Worm (Caenorhabditis elegans): ENCODE measurements around the gene msp-3.
"Not testable (repeated sequence)": the region's sequence is repeated elsewhere in the genome, so short reads cannot be mapped to it uniquely, and the experiment has no call there.

The msp-3 gene

DNA sequence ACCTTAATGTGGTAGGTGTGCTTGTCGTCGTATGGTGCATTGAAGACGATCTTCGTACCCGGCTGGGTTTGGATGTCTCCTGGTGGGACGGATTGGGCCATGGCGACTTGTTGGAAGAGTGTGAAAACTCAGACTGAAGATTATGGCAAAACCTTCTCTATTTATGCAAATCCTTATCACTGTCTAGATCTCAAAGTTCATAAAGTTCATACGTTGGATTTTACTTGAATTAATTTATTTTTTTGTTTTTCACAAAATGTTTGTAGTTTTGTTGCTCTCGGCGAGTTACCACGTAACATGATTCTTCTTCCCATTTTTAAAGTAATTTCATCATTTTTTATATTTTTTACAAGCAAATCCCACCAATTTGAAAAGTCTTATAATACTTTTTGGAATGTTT lies at the start of gene msp-3:
msp-3 (minus strand) TSS at position 101 of the 400 bp plus-strand sequence.
- no peak for TF ChIP-seq mep-1 (tag; optimal IDR thresholded peaks at IDR 0.05)
- TF ChIP-seq ham-2 (GFP tag; optimal IDR thresholded peaks at IDR 0.05) = no peak
- no peak for TF ChIP-seq ceh-43 (GFP tag; optimal IDR thresholded peaks at IDR 0.05)
- TF ChIP-seq lin-32 (GFP tag; optimal IDR thresholded peaks at IDR 0.05) = no peak
- TF ChIP-seq unc-120 (tag; optimal IDR thresholded peaks at IDR 0.05; ENCODE audit: poor library complexity, severe bottlenecking) = no peak
- no peak for TF ChIP-seq flh-1 (GFP tag; optimal IDR thresholded peaks at IDR 0.05)
- TF ChIP-seq elt-1 (tag; optimal IDR thresholded peaks at IDR 0.05; ENCODE audit: borderline replicate concordance, insufficient read depth) = no peak
- no peak for TF ChIP-seq mab-5 (tag; optimal IDR thresholded peaks at IDR 0.05)
- no peak for TF ChIP-seq sem-2 (GFP tag; optimal IDR thresholded peaks at IDR 0.05)
- no peak for TF ChIP-seq unc-62 (GFP tag; optimal IDR thresholded peaks at IDR 0.05)
- no peak for TF ChIP-seq bed-3 (GFP tag; optimal IDR thresholded peaks at IDR 0.05)

DNA sequence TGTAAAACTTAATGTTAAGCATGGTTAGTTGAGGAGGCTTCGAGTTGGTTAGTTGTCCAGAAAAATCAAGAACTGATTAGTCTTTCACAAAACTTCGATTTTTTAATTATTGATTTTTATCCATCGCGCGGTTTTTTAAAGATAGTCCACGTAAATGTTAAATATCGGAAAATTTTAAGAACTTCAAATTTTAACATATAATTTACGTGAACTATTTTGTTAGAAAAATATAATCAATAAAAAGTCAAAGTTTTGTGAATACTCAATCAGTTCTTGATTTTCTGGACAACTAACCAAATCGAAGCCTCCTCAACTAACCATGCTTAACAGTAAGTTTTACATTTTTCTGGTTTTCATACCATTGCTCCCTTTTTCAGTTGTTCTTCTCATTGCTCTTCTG lies 48.7 kb upstream of the msp-3 start, which contains the start of the genes C33F10.11 and C33F10.1:
C33F10.11 (minus strand) TSS at position 101 of the 400 bp plus-strand sequence.
C33F10.1 (plus strand) TSS at position 263 of the 400 bp plus-strand sequence.
- TF ChIP-seq nhr-237 (tag; optimal IDR thresholded peaks at IDR 0.05) (no peak), lin-13 (tag; optimal IDR thresholded peaks at IDR 0.05) (no peak), tbx-8 (GFP tag; optimal IDR thresholded peaks at IDR 0.05) (no peak), sem-2 (GFP tag; optimal IDR thresholded peaks at IDR 0.05) (no peak), lsy-2 (tag; optimal IDR thresholded peaks at IDR 0.05) (no peak), mab-5 (tag; optimal IDR thresholded peaks at IDR 0.05) (no peak), lin-32 (GFP tag; optimal IDR thresholded peaks at IDR 0.05) (no peak), flh-1 (GFP tag; optimal IDR thresholded peaks at IDR 0.05) (no peak), pha-4 (tag; optimal IDR thresholded peaks at IDR 0.05) (no peak), ztf-11 (tag; optimal IDR thresholded peaks at IDR 0.05) (no peak), unc-120 (tag; optimal IDR thresholded peaks at IDR 0.05; ENCODE audit: poor library complexity, severe bottlenecking) (no peak), unc-62 (GFP tag; optimal IDR thresholded peaks at IDR 0.05) (no peak), ham-2 (GFP tag; optimal IDR thresholded peaks at IDR 0.05) (no peak), ces-1 (GFP tag; optimal IDR thresholded peaks at IDR 0.05) (no peak), zip-8 (tag; optimal IDR thresholded peaks at IDR 0.05) (no peak), snpc-4 (tag; optimal IDR thresholded peaks at IDR 0.05) (no peak), sptf-1 (tag; optimal IDR thresholded peaks at IDR 0.05) (no peak), elt-3 (tag; optimal IDR thresholded peaks at IDR 0.05) (no peak)

DNA sequence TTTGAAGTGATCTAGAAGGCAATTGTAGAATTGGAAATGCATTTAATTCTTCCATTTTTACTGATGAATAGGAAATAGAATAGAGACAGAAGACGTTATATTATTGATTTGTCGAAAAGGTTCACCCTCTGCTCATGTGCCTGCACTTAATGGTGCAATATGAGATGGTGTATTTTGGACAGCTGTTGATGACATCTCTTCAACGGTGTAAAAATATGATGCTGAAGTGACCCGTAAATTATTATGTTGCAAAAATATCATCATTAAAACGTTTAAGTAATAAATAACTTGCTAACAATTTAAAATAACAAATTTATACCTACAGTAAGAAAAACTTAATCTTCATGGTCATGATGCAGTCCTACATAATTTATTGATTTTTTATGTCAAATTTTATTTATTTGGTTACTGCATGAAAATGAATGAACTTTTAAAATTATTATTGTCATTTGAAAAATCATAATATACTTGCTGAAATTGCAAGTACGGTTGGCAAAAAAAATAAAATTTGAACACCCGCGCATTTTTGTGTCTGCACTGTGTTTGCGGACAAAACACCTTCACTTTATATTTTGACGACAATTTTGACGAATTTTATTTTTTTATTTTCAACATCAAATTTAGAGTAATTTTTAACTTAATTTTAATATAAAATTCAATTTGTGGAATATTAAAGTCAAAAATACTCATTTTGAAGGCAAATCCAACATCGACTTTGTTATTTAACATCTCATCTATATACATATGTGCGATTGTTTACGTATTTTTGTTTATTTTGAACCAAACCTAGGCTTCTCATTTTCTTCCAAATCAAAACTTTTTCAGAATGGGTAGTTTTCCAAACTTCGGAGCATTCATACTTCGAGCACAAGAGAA lies 41.9 kb upstream of the msp-3 start, which contains the start of the genes fbxb-88 and tbck-1:
fbxb-88 (minus strand) TSS at position 151 of the 876 bp plus-strand sequence.
tbck-1 (plus strand) TSS at position 826 of the 876 bp plus-strand sequence.
- TF ChIP-seq nhr-2 (tag; optimal IDR thresholded peaks at IDR 0.05) (peak; percentile 43), nhr-28 (tag; optimal IDR thresholded peaks at IDR 0.05) (no peak), cnd-1 (tag; optimal IDR thresholded peaks at IDR 0.05) (peak; percentile 52), unc-120 (tag; optimal IDR thresholded peaks at IDR 0.05; ENCODE audit: poor library complexity, severe bottlenecking) (no peak), mep-1 (tag; optimal IDR thresholded peaks at IDR 0.05) (peak; percentile 30), elt-1 (tag; optimal IDR thresholded peaks at IDR 0.05; ENCODE audit: borderline replicate concordance, insufficient read depth) (no peak), hlh-1 (tag; optimal IDR thresholded peaks at IDR 0.05) (peak; percentile 88), lin-13 (tag; optimal IDR thresholded peaks at IDR 0.05) (no peak), lsy-2 (tag; optimal IDR thresholded peaks at IDR 0.05) (peak; percentile 47), ces-1 (GFP tag; optimal IDR thresholded peaks at IDR 0.05) (no peak), unc-62 (GFP tag; optimal IDR thresholded peaks at IDR 0.05) (peak; percentile 59)

ce11 chrII:4825133-4825532 lies 39.1 kb upstream of the msp-3 start, which contains the start of the genes C33F10.8 and msp-40:
Gene C33F10.8 (minus strand): TSS chrII:4825233.
Gene msp-40 (plus strand): TSS chrII:4825414.
- TF ChIP-seq elt-3 (tag; optimal IDR thresholded peaks at IDR 0.05); mls-2 (tag; optimal IDR thresholded peaks at IDR 0.05); tbx-8 (GFP tag; optimal IDR thresholded peaks at IDR 0.05): not testable (repeated sequence)

DNA sequence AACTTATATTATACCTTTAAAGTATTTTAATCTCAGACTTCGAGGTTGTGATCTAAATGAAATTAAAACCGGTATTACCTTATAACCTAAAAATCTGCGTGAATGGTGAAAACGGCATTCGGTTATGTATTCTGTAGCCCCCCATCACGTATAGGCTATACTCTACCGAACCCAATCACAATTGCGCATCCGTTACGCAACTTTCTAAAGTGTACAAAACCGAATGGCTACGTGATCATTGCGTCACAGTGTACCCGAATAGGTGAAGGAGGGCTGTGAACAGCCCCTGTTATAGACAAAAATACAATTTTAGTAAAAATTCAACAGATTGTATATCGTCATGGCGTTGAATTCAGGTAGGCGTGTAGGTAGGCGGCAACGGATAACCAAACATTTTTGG lies 36.5 kb upstream of the msp-3 start:
- no peak for TF ChIP-seq ceh-43 (GFP tag; optimal IDR thresholded peaks at IDR 0.05)
- peak; percentile 70 for TF ChIP-seq nhr-2 (tag; optimal IDR thresholded peaks at IDR 0.05)
- no peak for TF ChIP-seq tbx-8 (GFP tag; optimal IDR thresholded peaks at IDR 0.05)
- peak; percentile 96 for TF ChIP-seq zip-8 (tag; optimal IDR thresholded peaks at IDR 0.05)
- TF ChIP-seq ztf-11 (tag; optimal IDR thresholded peaks at IDR 0.05) = no peak

Data from whole organism, mixed stage, embryonic.